Fruit fly (Drosophila melanogaster) whole organism, embryonic: ENCODE data around the gene CG7264.
A peak's percentile ranks its signal among the peaks of the same experiment; 100 is the strongest.

ENCODE experiments used
- BtbVII ChIP-seq: fragments of 200-800 bp; sonication (Bioruptor generic); optimal IDR thresholded peaks from 3 replicates; lab custom pipeline; 2017; ENCODE audit warnings: missing biosample characterization, mild to moderate bottlenecking, missing genetic modification characterization
- CG10654 ChIP-seq: fragments of 200-800 bp; sonication (Bioruptor generic); optimal IDR thresholded peaks from 2 replicates; lab custom pipeline; 2016; ENCODE audit warnings: missing biosample characterization, missing genetic modification characterization
- CG11093 ChIP-seq: fragments of 200-800 bp; sonication (Bioruptor generic); IDR thresholded peaks from 3 replicates; pipeline ENCODE4 v1.3.6; 2022; ENCODE audit warnings: missing biosample characterization, missing genetic modification characterization
- CG13123 ChIP-seq: fragments of 200-800 bp; sonication (Bioruptor generic); optimal IDR thresholded peaks from 2 replicates; lab custom pipeline; 2016; ENCODE audit warnings: missing biosample characterization, missing genetic modification characterization
- CG16815 ChIP-seq: fragments of 200-800 bp; sonication (Bioruptor generic); optimal IDR thresholded peaks from 3 replicates; lab custom pipeline; 2017; ENCODE audit warnings: missing biosample characterization, mild to moderate bottlenecking, missing genetic modification characterization
- CG18599 ChIP-seq: fragments of 200-800 bp; sonication (Bioruptor generic); optimal IDR thresholded peaks from 3 replicates; lab custom pipeline; 2017; ENCODE audit warnings: missing biosample characterization, missing genetic modification characterization, mild to moderate bottlenecking, moderate library complexity, missing genetic modification reagents
- CG2120 ChIP-seq: fragments of 200-800 bp; sonication (Bioruptor generic); optimal IDR thresholded peaks from 3 replicates; lab custom pipeline; 2016; ENCODE audit warnings: missing biosample characterization, missing genetic modification characterization
- CG2199 ChIP-seq: fragments of 200-800 bp; sonication (Bioruptor generic); IDR thresholded peaks from 3 replicates; pipeline ENCODE4 v1.3.6; 2022; ENCODE audit warnings: missing biosample characterization, missing genetic modification characterization
- CG2889 ChIP-seq: fragments of 200-800 bp; sonication (Bioruptor generic); IDR thresholded peaks from 3 replicates; pipeline ENCODE4 v1.3.6; 2022; ENCODE audit warnings: missing biosample characterization, missing genetic modification characterization
- CG30403 ChIP-seq: fragments of 200-800 bp; sonication (Bioruptor generic); optimal IDR thresholded peaks from 3 replicates; lab custom pipeline; 2016; ENCODE audit warnings: missing biosample characterization, missing genetic modification characterization
- CG34376 ChIP-seq: fragments of 200-800 bp; sonication (Bioruptor generic); optimal IDR thresholded peaks from 2 replicates; lab custom pipeline; 2018; ENCODE audit warnings: missing biosample characterization, mild to moderate bottlenecking, missing genetic modification characterization
- CG3847 ChIP-seq: fragments of 200-800 bp; sonication (Bioruptor generic); IDR thresholded peaks from 2 replicates; pipeline ENCODE4 v1.3.6; 2022; ENCODE audit warnings: missing biosample characterization, missing genetic modification characterization
- CG4404 ChIP-seq: fragments of 200-800 bp; sonication (Bioruptor generic); IDR thresholded peaks from 2 replicates; pipeline ENCODE4 v1.3.6; 2022; ENCODE audit warnings: missing biosample characterization, missing genetic modification characterization
- CG8388 ChIP-seq: fragments of 200-800 bp; sonication (Bioruptor generic); optimal IDR thresholded peaks from 2 replicates; lab custom pipeline; 2019; ENCODE audit warnings: missing biosample characterization, mild to moderate bottlenecking, missing genetic modification characterization, moderate library complexity
- CG9817 ChIP-seq: fragments of 200-800 bp; sonication (Bioruptor generic); optimal IDR thresholded peaks from 2 replicates; lab custom pipeline; 2018; ENCODE audit warnings: missing biosample characterization, mild to moderate bottlenecking, missing genetic modification characterization, moderate library complexity
- Dll ChIP-seq: fragments of 200-800 bp; sonication (Bioruptor generic); IDR thresholded peaks from 4 replicates; pipeline ENCODE4 v1.3.6; 2022; ENCODE audit warnings: missing biosample characterization, missing genetic modification characterization; ENCODE audit not compliant: partially characterized antibody
- Fer3 ChIP-seq: fragments of 200-800 bp; sonication (Bioruptor generic); optimal IDR thresholded peaks from 2 replicates; lab custom pipeline; 2018; ENCODE audit warnings: missing biosample characterization, mild to moderate bottlenecking, missing genetic modification characterization, moderate library complexity
- Hand ChIP-seq: fragments of 200-800 bp; sonication (Bioruptor generic); optimal IDR thresholded peaks from 2 replicates; lab custom pipeline; 2017; ENCODE audit warnings: mild to moderate bottlenecking, missing biosample characterization, missing genetic modification reagents, missing genetic modification characterization
- HmgZ ChIP-seq: fragments of 200-800 bp; sonication (Bioruptor generic); optimal IDR thresholded peaks from 2 replicates; lab custom pipeline; 2018; ENCODE audit warnings: missing biosample characterization, mild to moderate bottlenecking, missing genetic modification characterization
- Hr3 ChIP-seq: fragments of 200-800 bp; sonication (Bioruptor generic); optimal IDR thresholded peaks from 3 replicates; lab custom pipeline; 2016; ENCODE audit warnings: missing biosample characterization, missing genetic modification characterization
- Hr78 ChIP-seq, 2 experiments: fragments of 200-800 bp in 1 of 2; fragments of >200 bp in 1 of 2; sonication (Bioruptor generic) in 1 of 2; optimal IDR thresholded peaks; 2 replicates each; lab custom pipeline; 2017 to 2019; ENCODE audit warnings: missing biosample characterization in 2 of 2, missing genetic modification characterization in 2 of 2, mild to moderate bottlenecking in 1 of 2, moderate library complexity in 1 of 2
- MTF-1 ChIP-seq: fragments of 200-800 bp; sonication (Bioruptor generic); optimal IDR thresholded peaks from 2 replicates; lab custom pipeline; 2018; ENCODE audit warnings: missing biosample characterization, mild to moderate bottlenecking, missing genetic modification characterization, borderline replicate concordance
- Mrtf ChIP-seq: fragments of 200-800 bp; sonication (Bioruptor generic); IDR thresholded peaks from 3 replicates; pipeline ENCODE4 v1.3.6; 2022; ENCODE audit warnings: missing biosample characterization, missing genetic modification characterization
- Oaz ChIP-seq: fragments of 200-800 bp; sonication (Bioruptor generic); IDR thresholded peaks from 2 replicates; pipeline ENCODE4 v1.3.6; 2022; ENCODE audit warnings: missing biosample characterization, missing genetic modification characterization
- Ravus ChIP-seq: fragments of 200-800 bp; sonication (Bioruptor generic); IDR thresholded peaks from 2 replicates; pipeline ENCODE4 v1.3.6; 2022; ENCODE audit warnings: missing biosample characterization, missing genetic modification characterization
- ato ChIP-seq: fragments of 200-800 bp; sonication (Bioruptor generic); IDR thresholded peaks from 2 replicates; pipeline ENCODE4 v1.3.6; 2022; ENCODE audit warnings: missing biosample characterization, missing genetic modification characterization; ENCODE audit not compliant: partially characterized antibody
- bigmax ChIP-seq: fragments of 200-800 bp; sonication (Bioruptor generic); optimal IDR thresholded peaks from 2 replicates; lab custom pipeline; 2018; ENCODE audit warnings: missing biosample characterization, mild to moderate bottlenecking, missing genetic modification characterization
- cg ChIP-seq: fragments of 200-800 bp; sonication (Bioruptor generic); optimal IDR thresholded peaks from 3 replicates; lab custom pipeline; 2019; ENCODE audit warnings: missing biosample characterization, mild to moderate bottlenecking, missing genetic modification characterization, moderate library complexity
- chinmo ChIP-seq: fragments of 200-800 bp; sonication (Bioruptor generic); IDR thresholded peaks from 4 replicates; pipeline ENCODE4 v1.3.6; 2022; ENCODE audit warnings: missing biosample characterization, missing genetic modification characterization; ENCODE audit not compliant: partially characterized antibody
- chn ChIP-seq: fragments of 200-800 bp; sonication (Bioruptor generic); optimal IDR thresholded peaks from 2 replicates; lab custom pipeline; 2016; ENCODE audit warnings: missing biosample characterization, missing genetic modification characterization
- da ChIP-seq: fragments of 200-800 bp; sonication (Bioruptor generic); optimal IDR thresholded peaks from 2 replicates; lab custom pipeline; 2016; ENCODE audit warnings: missing biosample characterization, missing genetic modification characterization
- dati ChIP-seq: fragments of 200-800 bp; sonication (Bioruptor generic); IDR thresholded peaks from 2 replicates; pipeline ENCODE4 v1.3.6; 2022; ENCODE audit warnings: missing biosample characterization, missing genetic modification characterization
- esg ChIP-seq: fragments of 200-800 bp; sonication (Bioruptor generic); conservative IDR thresholded peaks from 2 replicates; pipeline ENCODE4 v1.3.6; 2022; ENCODE audit warnings: missing biosample characterization, missing genetic modification characterization
- exex ChIP-seq: fragments of 200-800 bp; sonication (Bioruptor generic); optimal IDR thresholded peaks from 4 replicates; lab custom pipeline; 2018; ENCODE audit warnings: missing biosample characterization, mild to moderate bottlenecking, missing genetic modification characterization, moderate library complexity
- gro ChIP-seq: fragments of 200-800 bp; sonication (Bioruptor generic); optimal IDR thresholded peaks from 2 replicates; lab custom pipeline; 2016; ENCODE audit warnings: missing biosample characterization, missing genetic modification characterization
- h ChIP-seq: fragments of >200 bp; optimal IDR thresholded peaks from 2 replicates; lab custom pipeline; 2017
- kni ChIP-seq: fragments of 200-800 bp; sonication (Bioruptor generic); optimal IDR thresholded peaks from 3 replicates; lab custom pipeline; 2017; ENCODE audit warnings: mild to moderate bottlenecking, missing biosample characterization, missing genetic modification reagents, missing genetic modification characterization
- lab ChIP-seq: fragments of 200-800 bp; sonication (Bioruptor generic); optimal IDR thresholded peaks from 3 replicates; lab custom pipeline; 2017; ENCODE audit warnings: missing biosample characterization, missing genetic modification characterization, mild to moderate bottlenecking, moderate library complexity, missing genetic modification reagents
- lov ChIP-seq, 2 experiments: fragments of 200-800 bp in 1 of 2; fragments of >200 bp in 1 of 2; sonication (Bioruptor generic) in 1 of 2; IDR thresholded peaks in 1 of 2; optimal IDR thresholded peaks in 1 of 2; 2 replicates in 1 of 2; 3 replicates in 1 of 2; pipeline versions ENCODE4 v1.3.6 to Lab custom; 2017 to 2022; ENCODE audit warnings: missing biosample characterization in 1 of 2, missing genetic modification characterization in 1 of 2
- mam ChIP-seq: fragments of 200-800 bp; sonication (Bioruptor generic); optimal IDR thresholded peaks from 3 replicates; lab custom pipeline; 2016; ENCODE audit warnings: missing biosample characterization, missing genetic modification characterization
- mirr ChIP-seq: fragments of 200-800 bp; sonication (Bioruptor generic); optimal IDR thresholded peaks from 3 replicates; lab custom pipeline; 2018; ENCODE audit warnings: missing biosample characterization, mild to moderate bottlenecking, missing genetic modification characterization
- phol ChIP-seq: fragments of 200-800 bp; sonication (Bioruptor generic); optimal IDR thresholded peaks from 3 replicates; lab custom pipeline; 2018; ENCODE audit warnings: missing biosample characterization, mild to moderate bottlenecking, missing genetic modification characterization, moderate library complexity
- pum ChIP-seq: fragments of 200-800 bp; sonication (Bioruptor generic); optimal IDR thresholded peaks from 2 replicates; lab custom pipeline; 2016; ENCODE audit warnings: missing biosample characterization, missing genetic modification characterization
- salm ChIP-seq: fragments of 200-800 bp; sonication (Bioruptor generic); optimal IDR thresholded peaks from 2 replicates; lab custom pipeline; 2018; ENCODE audit warnings: missing biosample characterization, mild to moderate bottlenecking, missing genetic modification characterization
- sc ChIP-seq, 3 experiments: fragments of >200 bp in 2 of 3; fragments of 200-800 bp in 1 of 3; sonication (Bioruptor generic) in 1 of 3; optimal IDR thresholded peaks; 2 replicates in 2 of 3; 3 replicates in 1 of 3; lab custom pipeline; 2017; ENCODE audit warnings: mild to moderate bottlenecking in 1 of 3, missing biosample characterization in 1 of 3, missing genetic modification characterization in 1 of 3, missing genetic modification reagents in 1 of 3
- slp2 ChIP-seq: fragments of 200-800 bp; sonication (Bioruptor generic); optimal IDR thresholded peaks from 2 replicates; lab custom pipeline; 2016; ENCODE audit warnings: missing biosample characterization, missing genetic modification characterization
- tap ChIP-seq: fragments of 200-800 bp; optimal IDR thresholded peaks from 3 replicates; lab custom pipeline; 2019; ENCODE audit warnings: missing biosample characterization, mild to moderate bottlenecking, missing genetic modification characterization, moderate library complexity
- toy ChIP-seq: fragments of 200-800 bp; sonication (Bioruptor generic); IDR thresholded peaks from 2 replicates; pipeline ENCODE4 v1.3.6; 2022; ENCODE audit warnings: missing biosample characterization, missing genetic modification characterization
- yki ChIP-seq: fragments of >200 bp; optimal IDR thresholded peaks from 3 replicates; lab custom pipeline; 2018

CG7264 gene

DNA sequence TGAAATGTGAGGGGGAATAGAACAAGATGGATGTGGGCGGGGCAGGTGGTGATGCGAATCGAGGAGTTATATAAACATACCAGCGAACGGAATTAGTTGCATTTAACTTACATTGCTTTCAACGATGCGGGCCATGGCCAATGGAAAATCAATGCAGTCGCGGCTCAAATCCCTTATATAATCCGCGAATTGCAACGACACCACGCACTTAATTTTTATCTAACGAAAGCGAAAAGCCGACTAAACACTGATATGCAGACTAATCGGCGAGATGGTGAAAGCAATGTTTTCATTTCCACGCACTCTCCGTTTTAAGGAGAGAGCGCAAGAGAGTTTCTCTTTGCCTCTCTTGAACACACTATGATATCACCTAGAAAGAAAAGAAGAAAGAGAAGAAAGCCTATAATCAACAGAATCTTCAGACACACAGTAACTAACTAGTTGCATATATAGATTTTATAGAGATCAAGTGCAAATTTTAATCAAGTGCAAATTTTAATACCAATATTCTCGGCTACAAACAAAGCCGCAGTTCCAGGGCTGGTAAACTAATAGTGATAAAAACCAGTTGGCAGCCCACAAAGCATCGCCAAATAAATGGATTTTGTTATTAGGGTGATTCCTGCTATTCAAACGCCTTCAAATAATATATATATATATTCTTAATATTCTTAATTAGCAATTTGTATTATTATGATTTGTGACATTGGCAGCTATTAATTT, 6.9 kb upstream of the CG7264 start, which contains the start of the genes CG11597 and CG5946 (continued):
- TF ChIP-seq Hand (GFP tag; lab: Kevin White, UChicago) (no peak), CG2889 (GFP tag; lab: Robert Waterston, UW) (0 out of 3 replicates have a peak, but pooled peaks have one; percentile 25), cg (GFP tag; lab: Kevin White, UChicago) (no peak), CG18599 (GFP tag; lab: Kevin White, UChicago) (no peak), Dll (peak; percentile 65; the same call in 3 of the 4 replicates), gro (GFP tag; lab: Kevin White, UChicago) (no peak), Ravus (GFP tag; lab: Robert Waterston, UW) (no peak), CG16815 (GFP tag; lab: Kevin White, UChicago) (no peak), CG9817 (tag; lab: Kevin White, UChicago) (no peak), slp2 (GFP tag; lab: Kevin White, UChicago) (no peak), ato (no peak), kni (GFP tag; lab: Kevin White, UChicago) (no peak), Mrtf (GFP tag; lab: Robert Waterston, UW) (no peak), esg (GFP tag; lab: Robert Waterston, UW) (no peak), toy (no peak), salm (tag; lab: Kevin White, UChicago) (no peak), CG3847 (peak; percentile 49), BtbVII (GFP tag; lab: Kevin White, UChicago) (no peak), HmgZ (tag; lab: Kevin White, UChicago) (no peak), Hr78 (GFP tag; optimal IDR thresholded peaks at IDR 0.05; lab: Kevin White, UChicago) (no peak), chn (no peak), h (lab: Kevin White, UChicago) (no peak), dati (GFP tag; lab: Robert Waterston, UW) (no peak), CG8388 (no peak), Hr3 (GFP tag; lab: Kevin White, UChicago) (no peak), CG2199 (GFP tag; lab: Robert Waterston, UW) (no peak), CG13123 (GFP tag; lab: Kevin White, UChicago) (no peak), lab (GFP tag; lab: Kevin White, UChicago) (no peak), phol (tag; lab: Kevin White, UChicago) (peak; percentile 27), CG30403 (no peak), bigmax (GFP tag; lab: Kevin White, UChicago) (no peak), yki (lab: Kevin White, UChicago) (peak; percentile 19), tap (no peak), Fer3 (no peak), pum (GFP tag; lab: Kevin White, UChicago) (no peak), CG4404 (GFP tag; lab: Robert Waterston, UW) (no peak), da (GFP tag; lab: Kevin White, UChicago) (no peak), MTF-1 (no peak), CG10654 (GFP tag; lab: Kevin White, UChicago) (no peak), CG34376 (GFP tag; lab: Kevin White, UChicago) (peak; percentile 6), sc (optimal IDR thresholded peaks at IDR 0.05; lab: Kevin White, UChicago) (no peak), sc (GFP tag; optimal IDR thresholded peaks at IDR 0.05; lab: Kevin White, UChicago) (no peak), exex (tag; lab: Kevin White, UChicago) (no peak), lov (optimal IDR thresholded peaks at IDR 0.05; lab: Kevin White, UChicago) (no peak), lov (GFP tag; IDR thresholded peaks at IDR 0.05; lab: Robert Waterston, UW) (no peak), mam (GFP tag; lab: Kevin White, UChicago) (peak; percentile 27), Oaz (no peak), chinmo (GFP tag; lab: Robert Waterston, UW) (peak; percentile 8; the same call in 1 of the 4 replicates), CG2120 (GFP tag; lab: Kevin White, UChicago) (no peak), mirr (no peak), CG11093 (GFP tag; lab: Robert Waterston, UW) (no peak)
